Worm (Caenorhabditis elegans) whole organism, L4 larva: ENCODE measurements around the gene K09H11.4.
A peak's percentile ranks its signal among the peaks of the same experiment; 100 is the strongest.

Source experiments
- F10B5.3 ChIP-seq: sonication (generic microtip); optimal IDR thresholded peaks from 2 replicates; lab custom pipeline; 2016; ENCODE audit warnings: mild to moderate bottlenecking, missing genetic modification characterization, missing compliant biosample characterization
- F44E2.7 ChIP-seq: fragments of 200-800 bp; sonication (Bioruptor generic); IDR thresholded peaks from 2 replicates; pipeline ENCODE4 v2.1.2; 2022; ENCODE audit warnings: missing genetic modification characterization, missing compliant biosample characterization
- F49E8.2 ChIP-seq: sonication (generic microtip); optimal IDR thresholded peaks from 2 replicates; lab custom pipeline; 2016; ENCODE audit warnings: missing compliant biosample characterization, mild to moderate bottlenecking, missing genetic modification characterization, borderline replicate concordance
- T20F7.1 ChIP-seq: fragments of 200-800 bp; sonication (Bioruptor generic); optimal IDR thresholded peaks from 2 replicates; lab custom pipeline; 2018; ENCODE audit warnings: mild to moderate bottlenecking, missing genetic modification characterization, missing compliant biosample characterization
- T26A8.4 ChIP-seq: fragments of 200-800 bp; sonication (Bioruptor generic); IDR thresholded peaks from 2 replicates; pipeline ENCODE4 v1.3.6; 2022; ENCODE audit warnings: missing genetic modification characterization, missing compliant biosample characterization
- Y105C5A.15 ChIP-seq: fragments of 200-800 bp; sonication (Bioruptor generic); IDR thresholded peaks from 2 replicates; pipeline ENCODE4 v1.3.6; 2022; ENCODE audit warnings: missing genetic modification characterization, missing compliant biosample characterization
- Y5F2A.4 ChIP-seq: fragments of 200-800 bp; sonication (Bioruptor generic); optimal IDR thresholded peaks from 2 replicates; lab custom pipeline; 2018; ENCODE audit warnings: mild to moderate bottlenecking, missing genetic modification characterization, missing compliant biosample characterization
- Y75B8A.6 ChIP-seq: fragments of 200-800 bp; sonication (Bioruptor generic); IDR thresholded peaks from 2 replicates; pipeline ENCODE4 v1.3.6; 2022; ENCODE audit warnings: missing genetic modification reagents, missing genetic modification characterization, missing compliant biosample characterization
- ZK337.2 ChIP-seq: fragments of 200-800 bp; sonication (Bioruptor generic); IDR thresholded peaks from 2 replicates; pipeline ENCODE4 v1.3.6; 2022; ENCODE audit warnings: missing genetic modification reagents, missing genetic modification characterization, missing compliant biosample characterization
- ceh-20 ChIP-seq: fragments of 200-800 bp; sonication (Bioruptor generic); IDR thresholded peaks from 2 replicates; pipeline ENCODE4 v1.3.6; 2022; ENCODE audit warnings: missing genetic modification reagents, missing genetic modification characterization, missing compliant biosample characterization
- ceh-32 ChIP-seq: sonication (generic microtip); optimal IDR thresholded peaks from 2 replicates; lab custom pipeline; 2016; ENCODE audit warnings: mild to moderate bottlenecking, missing genetic modification characterization, missing compliant biosample characterization; ENCODE audit not compliant: poor library complexity
- ceh-44 ChIP-seq: fragments of 200-800 bp; sonication (Bioruptor generic); IDR thresholded peaks from 2 replicates; pipeline ENCODE4 v1.3.6; 2022; ENCODE audit warnings: missing genetic modification reagents, missing genetic modification characterization, missing compliant biosample characterization
- ctbp-1 ChIP-seq: fragments of 200-800 bp; sonication (Bioruptor generic); IDR thresholded peaks from 2 replicates; pipeline ENCODE4 v1.3.6; 2022; ENCODE audit warnings: missing genetic modification reagents, missing genetic modification characterization, missing compliant biosample characterization
- daf-12 ChIP-seq: fragments of 150-350 bp; optimal IDR thresholded peaks from 2 replicates; lab custom pipeline; 2014; ENCODE audit warnings: missing biosample characterization, missing genetic modification reagents, missing genetic modification characterization
- daf-16 ChIP-seq, 3 experiments: sonication (generic microtip); optimal IDR thresholded peaks; 2 replicates each; lab custom pipeline; 2016 to 2017; ENCODE audit warnings: missing genetic modification characterization in 3 of 3, missing genetic modification reagents in 3 of 3, mild to moderate bottlenecking in 2 of 3, missing compliant biosample characterization in 2 of 3, missing biosample characterization in 1 of 3, moderate library complexity in 1 of 3
- daf-19 ChIP-seq: fragments of 200-800 bp; sonication (Bioruptor generic); conservative IDR thresholded peaks from 2 replicates; pipeline ENCODE4 v1.3.6; 2022; ENCODE audit warnings: missing genetic modification characterization, missing compliant biosample characterization
- dpl-1 ChIP-seq: fragments of 150-350 bp; optimal IDR thresholded peaks from 2 replicates; lab custom pipeline; 2014; ENCODE audit warnings: missing biosample characterization, missing genetic modification reagents, missing genetic modification characterization
- duxl-1 ChIP-seq: sonication (generic microtip); optimal IDR thresholded peaks from 2 replicates; lab custom pipeline; 2016; ENCODE audit warnings: mild to moderate bottlenecking, missing genetic modification characterization, moderate library complexity, missing compliant biosample characterization; ENCODE audit not compliant: poor library complexity
- dve-1 ChIP-seq: sonication (generic microtip); optimal IDR thresholded peaks from 2 replicates; lab custom pipeline; 2017; ENCODE audit warnings: antibody characterized with exemption, mild to moderate bottlenecking, missing genetic modification characterization, missing compliant biosample characterization; ENCODE audit not compliant: insufficient read depth
- fos-1 ChIP-seq: fragments of 150-350 bp; optimal IDR thresholded peaks from 2 replicates; lab custom pipeline; 2014; ENCODE audit warnings: missing biosample characterization, missing genetic modification characterization
- hlh-11 ChIP-seq: fragments of 200-800 bp; sonication (Bioruptor generic); optimal IDR thresholded peaks from 2 replicates; lab custom pipeline; 2018; ENCODE audit warnings: mild to moderate bottlenecking, missing genetic modification characterization, missing compliant biosample characterization
- lim-7 ChIP-seq: fragments of 200-800 bp; sonication (Bioruptor generic); IDR thresholded peaks from 2 replicates; pipeline ENCODE4 v1.3.6; 2022; ENCODE audit warnings: missing genetic modification characterization, missing compliant biosample characterization
- lin-38 ChIP-seq: fragments of 200-800 bp; sonication (Bioruptor generic); IDR thresholded peaks from 2 replicates; pipeline ENCODE4 v1.3.6; 2022; ENCODE audit warnings: missing genetic modification reagents, missing genetic modification characterization, missing compliant biosample characterization
- lir-3 ChIP-seq: sonication (generic microtip); optimal IDR thresholded peaks from 2 replicates; lab custom pipeline; 2016; ENCODE audit warnings: mild to moderate bottlenecking, missing genetic modification characterization, missing compliant biosample characterization
- madf-5 ChIP-seq, 2 experiments: fragments of 200-800 bp; sonication (Bioruptor generic); IDR thresholded peaks; 2 replicates each; pipeline ENCODE4 v1.3.6; 2022; ENCODE audit warnings: missing compliant biosample characterization in 2 of 2, missing genetic modification characterization in 2 of 2
- madf-9 ChIP-seq: fragments of 200-800 bp; sonication (Bioruptor generic); conservative IDR thresholded peaks from 2 replicates; pipeline ENCODE4 v1.3.6; 2022; ENCODE audit warnings: missing genetic modification reagents, missing genetic modification characterization, missing compliant biosample characterization
- mdt-29 ChIP-seq: fragments of 200-800 bp; sonication (Bioruptor generic); IDR thresholded peaks from 2 replicates; pipeline ENCODE4 v1.3.6; 2022; ENCODE audit warnings: missing genetic modification reagents, missing genetic modification characterization, missing compliant biosample characterization
- mep-1 ChIP-seq: fragments of 150-350 bp; sonication (generic microtip); optimal IDR thresholded peaks from 3 replicates; lab custom pipeline; 2014; ENCODE audit warnings: missing biosample characterization, missing genetic modification characterization
- mxl-2 ChIP-seq: fragments of 200-800 bp; sonication (Bioruptor generic); conservative IDR thresholded peaks from 2 replicates; pipeline ENCODE4 v1.3.6; 2022; ENCODE audit warnings: missing genetic modification reagents, missing genetic modification characterization, missing compliant biosample characterization
- mxl-3 ChIP-seq: fragments of 200-800 bp; sonication (Bioruptor generic); optimal IDR thresholded peaks from 2 replicates; lab custom pipeline; 2018; ENCODE audit warnings: mild to moderate bottlenecking, missing genetic modification characterization, missing compliant biosample characterization
- nhr-102 ChIP-seq: sonication (generic microtip); optimal IDR thresholded peaks from 2 replicates; lab custom pipeline; 2016; ENCODE audit warnings: mild to moderate bottlenecking, missing genetic modification characterization, moderate library complexity, missing compliant biosample characterization
- nhr-237 ChIP-seq: sonication (generic microtip); optimal IDR thresholded peaks from 2 replicates; lab custom pipeline; 2017; ENCODE audit warnings: missing biosample characterization, missing genetic modification characterization
- nhr-25 ChIP-seq: sonication (generic microtip); optimal IDR thresholded peaks from 2 replicates; lab custom pipeline; 2017; ENCODE audit warnings: missing genetic modification characterization, mild to moderate bottlenecking, missing compliant biosample characterization, antibody characterized with exemption, moderate library complexity, borderline replicate concordance; ENCODE audit not compliant: insufficient read depth
- nhr-42 ChIP-seq: fragments of 200-800 bp; sonication (Bioruptor generic); IDR thresholded peaks from 2 replicates; pipeline ENCODE4 v1.3.6; 2022; ENCODE audit warnings: missing genetic modification characterization, missing compliant biosample characterization
- pha-4 ChIP-seq, 2 experiments: fragments of 150-350 bp in 1 of 2; fragments of 200-800 bp in 1 of 2; sonication (Bioruptor generic) in 1 of 2; IDR thresholded peaks in 1 of 2; optimal IDR thresholded peaks in 1 of 2; 2 replicates each; pipeline versions ENCODE4 v1.3.6 to Lab custom; 2014 to 2022; ENCODE audit warnings: missing genetic modification characterization in 2 of 2, missing genetic modification reagents in 2 of 2, missing biosample characterization in 1 of 2, missing compliant biosample characterization in 1 of 2
- php-3 ChIP-seq: fragments of 200-800 bp; sonication (Bioruptor generic); IDR thresholded peaks from 2 replicates; pipeline ENCODE4 v1.3.6; 2022; ENCODE audit warnings: missing genetic modification reagents, missing genetic modification characterization, missing compliant biosample characterization
- rbr-2 ChIP-seq: sonication (generic microtip); optimal IDR thresholded peaks from 2 replicates; lab custom pipeline; 2016; ENCODE audit warnings: missing genotype, missing genetic modification characterization, missing compliant biosample characterization
- set-16 ChIP-seq: fragments of 200-800 bp; sonication (Bioruptor generic); IDR thresholded peaks from 2 replicates; pipeline ENCODE4 v1.3.6; 2022; ENCODE audit warnings: missing genetic modification reagents, missing genetic modification characterization, missing compliant biosample characterization
- skn-1 ChIP-seq: fragments of 150-350 bp; optimal IDR thresholded peaks from 2 replicates; lab custom pipeline; 2014; ENCODE audit warnings: missing biosample characterization, missing genetic modification characterization
- snpc-1.2 ChIP-seq: fragments of 200-800 bp; sonication (Bioruptor generic); IDR thresholded peaks from 2 replicates; pipeline ENCODE4 v1.3.6; 2022; ENCODE audit warnings: missing genetic modification reagents, missing genetic modification characterization, missing compliant biosample characterization
- snpc-4 ChIP-seq: fragments of 150-350 bp; optimal IDR thresholded peaks from 2 replicates; lab custom pipeline; 2014; ENCODE audit warnings: missing biosample characterization, missing genetic modification characterization
- spr-3 ChIP-seq: fragments of 200-800 bp; sonication (Bioruptor generic); optimal IDR thresholded peaks from 2 replicates; lab custom pipeline; 2018; ENCODE audit warnings: mild to moderate bottlenecking, missing genetic modification characterization, missing compliant biosample characterization
- tra-1 ChIP-seq: fragments of 200-800 bp; sonication (Bioruptor generic); IDR thresholded peaks from 2 replicates; pipeline ENCODE4 v1.3.6; 2022; ENCODE audit warnings: missing genetic modification reagents, missing genetic modification characterization, missing compliant biosample characterization
- unc-39 ChIP-seq: sonication (generic microtip); optimal IDR thresholded peaks from 2 replicates; lab custom pipeline; 2017; ENCODE audit warnings: missing biosample characterization, missing genetic modification characterization
- unc-62 ChIP-seq, 3 experiments: fragments of 150-350 bp in 1 of 3; sonication (generic microtip); optimal IDR thresholded peaks in 2 of 3; peaks in 1 of 3; 1 replicate in 1 of 3; 2 replicates in 2 of 3; lab custom pipeline; 2014 to 2017; ENCODE audit warnings: missing biosample characterization in 3 of 3, missing genetic modification characterization in 3 of 3, missing genetic modification reagents in 3 of 3, missing genotype in 1 of 3
- zag-1 ChIP-seq: fragments of 150-350 bp; optimal IDR thresholded peaks from 2 replicates; lab custom pipeline; 2014; ENCODE audit warnings: missing biosample characterization, missing genetic modification characterization
- zip-11 ChIP-seq: fragments of 200-800 bp; sonication (Bioruptor generic); IDR thresholded peaks from 2 replicates; pipeline ENCODE4 v1.3.6; 2022; ENCODE audit warnings: missing genetic modification characterization, missing compliant biosample characterization
- zip-2 ChIP-seq: fragments of 150-350 bp; optimal IDR thresholded peaks from 2 replicates; lab custom pipeline; 2014; ENCODE audit warnings: missing biosample characterization, missing genetic modification characterization
- ztf-11 ChIP-seq: fragments of 150-350 bp; optimal IDR thresholded peaks from 2 replicates; lab custom pipeline; 2014; ENCODE audit warnings: missing biosample characterization, missing genetic modification characterization

K09H11.4 gene

ce11 chrV:5763787-5764186 is 37.4 kb upstream of the K09H11.4 start, which contains the start of gene pgph-3:
Gene pgph-3, minus strand, starts transcription at chrV:5763846.
- TF ChIP-seq spr-3 (GFP tag; lab: Kevin White, UChicago) (no peak), pha-4 (GFP tag; IDR thresholded peaks at IDR 0.05; lab: Robert Waterston, UW) (no peak), pha-4 (tag; optimal IDR thresholded peaks at IDR 0.05; lab: Kevin White, UChicago) (no peak), ztf-11 (tag; lab: Kevin White, UChicago) (no peak), T26A8.4 (GFP tag; lab: Robert Waterston, UW) (no peak; the same call in 1 of the 2 replicates), daf-16 (GFP tag; optimal IDR thresholded peaks at IDR 0.05; lab: Kevin White, UChicago) (peak; percentile 10 to 66), daf-16 (tag; optimal IDR thresholded peaks at IDR 0.05; lab: Kevin White, UChicago) (peak; percentile 85), lir-3 (tag; lab: Kevin White, UChicago) (no peak), zip-2 (tag; lab: Kevin White, UChicago) (peak; percentile 19), F44E2.7 (GFP tag; lab: Robert Waterston, UW) (no peak), zip-11 (GFP tag; lab: Robert Waterston, UW) (no peak), Y75B8A.6 (GFP tag; lab: Robert Waterston, UW) (no peak), duxl-1 (tag; lab: Kevin White, UChicago) (no peak), nhr-237 (no peak), ceh-32 (tag; lab: Kevin White, UChicago) (no peak), hlh-11 (peak; percentile 97), skn-1 (tag; lab: Kevin White, UChicago) (no peak), nhr-25 (tag; lab: Kevin White, UChicago) (peak; percentile 61), T20F7.1 (GFP tag; lab: Kevin White, UChicago) (peak; percentile 46), unc-62 (GFP tag; optimal IDR thresholded peaks at IDR 0.05 in 1 of 2; lab: Kevin White, UChicago) (no peak), unc-62 (tag; optimal IDR thresholded peaks at IDR 0.05; lab: Kevin White, UChicago) (no peak), rbr-2 (no peak), F10B5.3 (tag; lab: Kevin White, UChicago) (no peak), php-3 (peak; percentile 84), zag-1 (tag; lab: Kevin White, UChicago) (no peak), ceh-44 (GFP tag; lab: Robert Waterston, UW) (no peak), madf-5 (GFP tag; IDR thresholded peaks at IDR 0.05; lab: Robert Waterston, UW) (no peak), ZK337.2 (GFP tag; lab: Robert Waterston, UW) (no peak), set-16 (GFP tag; lab: Robert Waterston, UW) (no peak), mxl-2 (GFP tag; lab: Robert Waterston, UW) (peak; percentile 93), mep-1 (tag; lab: Kevin White, UChicago) (peak; percentile 52), Y5F2A.4 (GFP tag; lab: Kevin White, UChicago) (no peak), snpc-1.2 (GFP tag; lab: Robert Waterston, UW) (no peak), madf-9 (GFP tag; lab: Robert Waterston, UW) (0 out of 2 replicates have a peak, but pooled peaks have one; percentile 16), fos-1 (tag; lab: Kevin White, UChicago) (no peak), mdt-29 (GFP tag; lab: Robert Waterston, UW) (no peak), lin-38 (peak; percentile 38), dpl-1 (GFP tag; lab: Kevin White, UChicago) (no peak), F49E8.2 (no peak), nhr-42 (no peak), Y105C5A.15 (GFP tag; lab: Robert Waterston, UW) (no peak), daf-19 (GFP tag; lab: Robert Waterston, UW) (no peak), lim-7 (GFP tag; lab: Robert Waterston, UW) (no peak), tra-1 (GFP tag; lab: Robert Waterston, UW) (peak; percentile 67; the same call in 1 of the 2 replicates), mxl-3 (GFP tag; lab: Kevin White, UChicago) (peak; percentile 71), dve-1 (tag; lab: Kevin White, UChicago) (peak; percentile 94), ctbp-1 (no peak), nhr-102 (tag; lab: Kevin White, UChicago) (peak; percentile 78), snpc-4 (tag; lab: Kevin White, UChicago) (no peak), daf-12 (tag; lab: Kevin White, UChicago) (no peak), unc-39 (no peak), ceh-20 (GFP tag; lab: Robert Waterston, UW) (peak; percentile 75)
